Worm (Caenorhabditis elegans) whole organism, early embryonic: Measurements from ENCODE around the gene Y53F4B.21.

ENCODE experiments used
- ama-1 ChIP-seq: fragments of 150-350 bp; optimal IDR thresholded peaks from 2 replicates; lab custom pipeline; 2014
- ceh-36 ChIP-seq: sonication (generic microtip); optimal IDR thresholded peaks from 2 replicates; lab custom pipeline; 2016; ENCODE audit warnings: missing genetic modification characterization, inconsistent platforms, missing compliant biosample characterization
- ets-7 ChIP-seq: sonication (generic microtip); optimal IDR thresholded peaks from 2 replicates; lab custom pipeline; 2016; ENCODE audit warnings: missing genotype, missing genetic modification characterization, missing compliant biosample characterization
- flt-1 ChIP-seq: fragments of 200-800 bp; sonication (Bioruptor generic); IDR thresholded peaks from 2 replicates; pipeline ENCODE4 v1.3.6; 2022; ENCODE audit warnings: missing genetic modification characterization, missing compliant biosample characterization
- hnd-1 ChIP-seq: sonication (generic microtip); optimal IDR thresholded peaks from 2 replicates; lab custom pipeline; 2016; ENCODE audit warnings: missing genetic modification characterization, missing compliant biosample characterization
- tbx-37 ChIP-seq: fragments of 200-800 bp; sonication (Bioruptor generic); conservative IDR thresholded peaks from 2 replicates; pipeline ENCODE4 v1.3.6; 2022; ENCODE audit warnings: missing genetic modification reagents, missing genetic modification characterization, missing compliant biosample characterization

DNA sequence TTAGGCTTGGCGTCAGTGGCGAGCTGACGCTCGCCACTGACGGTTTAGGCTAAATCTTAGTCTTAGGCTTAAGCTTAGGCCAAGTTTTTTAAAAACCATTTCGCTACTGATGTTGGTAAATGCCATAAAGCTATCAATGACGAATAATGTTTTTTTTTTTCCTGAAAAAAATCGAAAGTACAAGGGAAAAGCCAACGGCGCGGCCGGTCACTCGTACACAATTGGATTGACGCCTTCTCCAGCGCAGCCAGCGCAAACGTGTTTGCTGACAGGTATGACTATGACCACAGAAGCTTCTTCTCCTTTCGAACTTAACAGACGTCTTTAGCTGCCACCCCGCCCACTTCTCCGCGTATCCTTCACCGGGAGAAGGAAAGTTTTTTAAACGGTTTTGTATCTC, 55.6 kb downstream of the Y53F4B.21 start, which contains the start of gene Y53F4B.27:
- TF ChIP-seq ama-1 (lab: Kevin White, UChicago): no peak
- TF ChIP-seq hnd-1 (tag; lab: Kevin White, UChicago): no peak
- TF ChIP-seq flt-1 (GFP tag; lab: Robert Waterston, UW): no peak
- TF ChIP-seq tbx-37: no peak
- TF ChIP-seq ceh-36 (tag; lab: Kevin White, UChicago): no peak
- TF ChIP-seq ets-7 (tag; lab: Kevin White, UChicago): no peak
